Worm (Caenorhabditis elegans) whole organism, L4 larva: Measurements from ENCODE around the gene oac-2.

Experiments
- ama-1 ChIP-seq: fragments of 150-350 bp; optimal IDR thresholded peaks from 2 replicates; lab custom pipeline; 2014; ENCODE audit warnings: inconsistent platforms, mixed read lengths
- daf-12 ChIP-seq: fragments of 150-350 bp; optimal IDR thresholded peaks from 2 replicates; lab custom pipeline; 2014; ENCODE audit warnings: missing biosample characterization, missing genetic modification reagents, missing genetic modification characterization
- fkh-10 ChIP-seq: fragments of 150-350 bp; optimal IDR thresholded peaks from 2 replicates; lab custom pipeline; 2014; ENCODE audit warnings: missing biosample characterization, missing genetic modification reagents, missing genetic modification characterization
- mxl-2 ChIP-seq: fragments of 200-800 bp; sonication (Bioruptor generic); conservative IDR thresholded peaks from 2 replicates; pipeline ENCODE4 v1.3.6; 2022; ENCODE audit warnings: missing genetic modification reagents, missing genetic modification characterization, missing compliant biosample characterization
- nhr-77 ChIP-seq: fragments of 150-350 bp; optimal IDR thresholded peaks from 2 replicates; lab custom pipeline; 2014; ENCODE audit warnings: missing biosample characterization, missing genetic modification characterization
- skn-1 ChIP-seq: fragments of 150-350 bp; optimal IDR thresholded peaks from 2 replicates; lab custom pipeline; 2014; ENCODE audit warnings: missing biosample characterization, missing genetic modification characterization
- spr-1 ChIP-seq: sonication (generic microtip); optimal IDR thresholded peaks from 2 replicates; lab custom pipeline; 2016; ENCODE audit warnings: mild to moderate bottlenecking, missing genetic modification characterization, missing compliant biosample characterization
- zag-1 ChIP-seq: fragments of 150-350 bp; optimal IDR thresholded peaks from 2 replicates; lab custom pipeline; 2014; ENCODE audit warnings: missing biosample characterization, missing genetic modification characterization

DNA sequence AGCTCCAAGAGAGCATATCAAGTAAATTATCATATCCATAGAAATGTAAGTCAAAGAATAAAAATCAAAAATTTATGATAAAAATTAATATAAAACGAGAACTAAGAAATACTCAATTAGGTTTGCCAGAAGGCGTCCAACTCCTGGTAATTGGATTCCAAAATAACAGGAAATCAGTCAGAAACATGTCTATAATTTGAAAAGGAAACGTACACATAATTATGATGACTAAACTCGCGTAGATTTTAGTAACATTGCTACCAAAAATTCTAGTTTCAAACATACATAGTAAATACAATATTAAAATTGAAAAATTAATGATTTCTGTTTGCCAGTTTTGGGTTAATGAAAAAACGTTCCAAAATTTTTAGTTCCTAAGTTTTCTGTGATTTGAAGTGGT is 9.8 kb upstream of the oac-2 start, which contains the start of gene srbc-33:
- no peak for TF ChIP-seq daf-12 (tag; lab: Kevin White, UChicago)
- no peak for TF ChIP-seq skn-1 (tag; lab: Kevin White, UChicago)
- no peak for TF ChIP-seq spr-1 (tag; lab: Kevin White, UChicago)
- TF ChIP-seq zag-1 (tag; lab: Kevin White, UChicago), result no peak
- no peak for TF ChIP-seq fkh-10
- TF ChIP-seq ama-1 (lab: Kevin White, UChicago), result no peak
- no peak for TF ChIP-seq nhr-77 (tag; lab: Kevin White, UChicago)
- TF ChIP-seq mxl-2, result no peak
